Worm (Caenorhabditis elegans) whole organism, late embryonic: ENCODE data around the gene Y50E8A.12.

Experiments
- C38D4.7 ChIP-seq: fragments of 200-800 bp; sonication (Bioruptor generic); optimal IDR thresholded peaks from 2 replicates; lab custom pipeline; 2018; ENCODE audit warnings: mild to moderate bottlenecking, missing genetic modification characterization, moderate library complexity, missing compliant biosample characterization
- F13H6.1 ChIP-seq: sonication (generic microtip); optimal IDR thresholded peaks from 2 replicates; lab custom pipeline; 2016; ENCODE audit warnings: missing genetic modification characterization, missing compliant biosample characterization
- K02D7.2 ChIP-seq: sonication (generic microtip); optimal IDR thresholded peaks from 2 replicates; lab custom pipeline; 2017; ENCODE audit warnings: mild to moderate bottlenecking, missing genetic modification characterization, missing compliant biosample characterization
- K09A11.1 ChIP-seq: sonication (generic microtip); optimal IDR thresholded peaks from 2 replicates; lab custom pipeline; 2017; ENCODE audit warnings: antibody characterized with exemption, mild to moderate bottlenecking, missing genetic modification characterization, missing compliant biosample characterization; ENCODE audit not compliant: insufficient read depth
- Y22D7AL.16 ChIP-seq: sonication (generic microtip); optimal IDR thresholded peaks from 2 replicates; lab custom pipeline; 2016; ENCODE audit warnings: missing genetic modification characterization, missing compliant biosample characterization
- ahr-1 ChIP-seq: sonication (generic microtip); optimal IDR thresholded peaks from 2 replicates; lab custom pipeline; 2016; ENCODE audit warnings: missing genetic modification characterization, missing compliant biosample characterization
- ama-1 ChIP-seq: fragments of 150-350 bp; optimal IDR thresholded peaks from 2 replicates; lab custom pipeline; 2014
- ceh-14 ChIP-seq: sonication (generic microtip); optimal IDR thresholded peaks from 2 replicates; lab custom pipeline; 2016; ENCODE audit warnings: missing genotype, missing genetic modification characterization, missing compliant biosample characterization
- ceh-18 ChIP-seq: sonication (generic microtip); optimal IDR thresholded peaks from 2 replicates; lab custom pipeline; 2016; ENCODE audit warnings: missing genetic modification characterization, missing compliant biosample characterization
- ceh-19 ChIP-seq: fragments of 200-800 bp; sonication (Bioruptor generic); optimal IDR thresholded peaks from 2 replicates; lab custom pipeline; 2018; ENCODE audit warnings: mild to moderate bottlenecking, missing genetic modification characterization, missing compliant biosample characterization
- ceh-22 ChIP-seq: sonication (generic microtip); optimal IDR thresholded peaks from 2 replicates; lab custom pipeline; 2017; ENCODE audit warnings: missing biosample characterization, missing genetic modification characterization
- ceh-30 ChIP-seq: fragments of 150-350 bp; optimal IDR thresholded peaks from 2 replicates; lab custom pipeline; 2014; ENCODE audit warnings: missing biosample characterization, missing genetic modification characterization
- ceh-31 ChIP-seq: sonication (generic microtip); optimal IDR thresholded peaks from 2 replicates; lab custom pipeline; 2016; ENCODE audit warnings: missing genetic modification characterization, missing compliant biosample characterization
- ceh-48 ChIP-seq: sonication (generic microtip); optimal IDR thresholded peaks from 2 replicates; lab custom pipeline; 2016; ENCODE audit warnings: missing genetic modification characterization, inconsistent platforms, missing compliant biosample characterization
- ceh-6 ChIP-seq: fragments of 200-800 bp; sonication (Bioruptor generic); optimal IDR thresholded peaks from 2 replicates; lab custom pipeline; 2018; ENCODE audit warnings: mild to moderate bottlenecking, missing genetic modification characterization, missing compliant biosample characterization
- che-1 ChIP-seq: sonication (generic microtip); optimal IDR thresholded peaks from 2 replicates; lab custom pipeline; 2016; ENCODE audit warnings: mild to moderate bottlenecking, missing genetic modification characterization, missing compliant biosample characterization
- dmd-4 ChIP-seq: sonication (generic microtip); optimal IDR thresholded peaks from 2 replicates; lab custom pipeline; 2016; ENCODE audit warnings: borderline replicate concordance, missing genetic modification characterization, missing compliant biosample characterization
- dve-1 ChIP-seq: sonication (generic microtip); optimal IDR thresholded peaks from 2 replicates; lab custom pipeline; 2017; ENCODE audit warnings: antibody characterized with exemption, mild to moderate bottlenecking, missing genetic modification characterization, missing compliant biosample characterization
- elt-2 ChIP-seq: sonication (generic microtip); optimal IDR thresholded peaks from 2 replicates; lab custom pipeline; 2016; ENCODE audit warnings: missing genetic modification reagents, missing genetic modification characterization, missing compliant biosample characterization
- eyg-1 ChIP-seq: sonication (generic microtip); optimal IDR thresholded peaks from 2 replicates; lab custom pipeline; 2016; ENCODE audit warnings: missing genotype, missing genetic modification characterization, missing compliant biosample characterization
- fkh-10 ChIP-seq: fragments of 150-350 bp; optimal IDR thresholded peaks from 2 replicates; lab custom pipeline; 2014; ENCODE audit warnings: missing biosample characterization, missing genetic modification reagents, missing genetic modification characterization
- hlh-13 ChIP-seq: fragments of 200-800 bp; sonication (Bioruptor generic); optimal IDR thresholded peaks from 2 replicates; lab custom pipeline; 2018; ENCODE audit warnings: mild to moderate bottlenecking, missing genetic modification characterization, missing compliant biosample characterization
- hlh-15 ChIP-seq: sonication (generic microtip); optimal IDR thresholded peaks from 2 replicates; lab custom pipeline; 2016; ENCODE audit warnings: missing genetic modification characterization, missing compliant biosample characterization
- hlh-30 ChIP-seq: sonication (generic microtip); optimal IDR thresholded peaks from 2 replicates; lab custom pipeline; 2017; ENCODE audit warnings: antibody characterized with exemption, missing genetic modification characterization, missing compliant biosample characterization; ENCODE audit not compliant: insufficient read depth
- madf-2 ChIP-seq: sonication (generic microtip); optimal IDR thresholded peaks from 2 replicates; lab custom pipeline; 2017; ENCODE audit warnings: missing genetic modification characterization, missing compliant biosample characterization
- mec-3 ChIP-seq: sonication (generic microtip); optimal IDR thresholded peaks from 2 replicates; lab custom pipeline; 2016; ENCODE audit warnings: borderline replicate concordance, missing genetic modification characterization, missing compliant biosample characterization
- nfya-1 ChIP-seq: sonication (generic microtip); optimal IDR thresholded peaks from 2 replicates; lab custom pipeline; 2017; ENCODE audit warnings: missing genetic modification characterization, mild to moderate bottlenecking, missing compliant biosample characterization, antibody characterized with exemption, moderate library complexity
- npax-4 ChIP-seq: sonication (generic microtip); optimal IDR thresholded peaks from 2 replicates; lab custom pipeline; 2016; ENCODE audit warnings: missing genetic modification characterization, missing compliant biosample characterization
- pag-3 ChIP-seq: sonication (generic microtip); optimal IDR thresholded peaks from 2 replicates; lab custom pipeline; 2016; ENCODE audit warnings: missing compliant biosample characterization, missing genetic modification characterization, borderline replicate concordance
- pha-2 ChIP-seq: sonication (generic microtip); optimal IDR thresholded peaks from 2 replicates; lab custom pipeline; 2017; ENCODE audit warnings: mild to moderate bottlenecking, missing genetic modification characterization, missing compliant biosample characterization
- pha-4 ChIP-seq: fragments of 150-350 bp; optimal IDR thresholded peaks from 2 replicates; lab custom pipeline; 2018; ENCODE audit warnings: missing biosample characterization, missing genetic modification reagents, missing genetic modification characterization
- pqm-1 ChIP-seq: sonication (generic microtip); optimal IDR thresholded peaks from 2 replicates; lab custom pipeline; 2016; ENCODE audit warnings: missing genetic modification characterization, missing compliant biosample characterization
- ref-2 ChIP-seq: sonication (generic microtip); optimal IDR thresholded peaks from 2 replicates; lab custom pipeline; 2016; ENCODE audit warnings: missing genetic modification characterization, missing compliant biosample characterization
- sox-2 ChIP-seq: fragments of 200-800 bp; sonication (Bioruptor generic); IDR thresholded peaks from 2 replicates; pipeline ENCODE4 v1.3.6; 2022; ENCODE audit warnings: missing genetic modification reagents, missing genetic modification characterization, missing compliant biosample characterization
- sox-4 ChIP-seq: sonication (generic microtip); optimal IDR thresholded peaks from 2 replicates; lab custom pipeline; 2017; ENCODE audit warnings: mild to moderate bottlenecking, missing genetic modification characterization, inconsistent platforms, missing compliant biosample characterization
- syd-9 ChIP-seq: sonication (generic microtip); optimal IDR thresholded peaks from 2 replicates; lab custom pipeline; 2016; ENCODE audit warnings: mild to moderate bottlenecking, missing genetic modification characterization, moderate library complexity, missing compliant biosample characterization
- tbx-2 ChIP-seq: sonication (generic microtip); optimal IDR thresholded peaks from 2 replicates; lab custom pipeline; 2016; ENCODE audit warnings: missing genetic modification characterization, missing compliant biosample characterization
- tbx-7 ChIP-seq: sonication (generic microtip); optimal IDR thresholded peaks from 2 replicates; lab custom pipeline; 2016; ENCODE audit warnings: missing genotype, missing genetic modification characterization, missing compliant biosample characterization
- ttx-3 ChIP-seq: sonication (generic microtip); optimal IDR thresholded peaks from 2 replicates; lab custom pipeline; 2016; ENCODE audit warnings: missing genetic modification reagents, missing genetic modification characterization, missing compliant biosample characterization
- unc-3 ChIP-seq, 2 experiments: fragments of 200-800 bp in 1 of 2; sonication (Bioruptor generic) in 1 of 2; sonication (generic microtip) in 1 of 2; conservative IDR thresholded peaks in 1 of 2; optimal IDR thresholded peaks in 1 of 2; 2 replicates each; pipeline versions ENCODE4 v1.3.6 to Lab custom; 2016 to 2022; ENCODE audit warnings: missing compliant biosample characterization in 2 of 2, missing genetic modification characterization in 2 of 2, missing genetic modification reagents in 1 of 2
- unc-42 ChIP-seq: sonication (generic microtip); optimal IDR thresholded peaks from 2 replicates; lab custom pipeline; 2016; ENCODE audit warnings: missing genotype, missing genetic modification characterization, missing compliant biosample characterization
- unc-55 ChIP-seq: sonication (generic microtip); optimal IDR thresholded peaks from 2 replicates; lab custom pipeline; 2017; ENCODE audit warnings: missing biosample characterization, missing genetic modification reagents, missing genetic modification characterization
- ztf-16 ChIP-seq: sonication (generic microtip); optimal IDR thresholded peaks from 2 replicates; lab custom pipeline; 2017; ENCODE audit warnings: missing genetic modification characterization, missing compliant biosample characterization

Gene Y50E8A.12

ce11 chrV:14784160-14784774 is at the start of gene Y50E8A.12:
Y50E8A.12 (minus strand) TSS chrV:14784210.
- TF ChIP-seq pqm-1 (tag; lab: Kevin White, UChicago), result no peak
- TF ChIP-seq ama-1 (lab: Kevin White, UChicago), result no peak
- TF ChIP-seq nfya-1 (tag; lab: Kevin White, UChicago), result no peak
- TF ChIP-seq ceh-18 (tag; lab: Kevin White, UChicago), result no peak
- TF ChIP-seq Y22D7AL.16 (tag; lab: Kevin White, UChicago), result no peak

- TF ChIP-seq ceh-14 (tag; lab: Kevin White, UChicago) (peak; percentile 39), tbx-2 (tag; lab: Kevin White, UChicago) (peak; percentile 55), ceh-19 (GFP tag; lab: Kevin White, UChicago) (peak; percentile 45), ahr-1 (tag; lab: Kevin White, UChicago) (no peak), ceh-48 (peak; percentile 59), K09A11.1 (tag; lab: Kevin White, UChicago) (no peak), unc-55 (GFP tag; lab: Kevin White, UChicago) (peak; percentile 37), unc-3 (GFP tag; conservative IDR thresholded peaks at IDR 0.05; lab: Robert Waterston, UW) (no peak), unc-3 (tag; optimal IDR thresholded peaks at IDR 0.05; lab: Kevin White, UChicago) (no peak), dve-1 (tag; lab: Kevin White, UChicago) (no peak), pha-2 (tag; lab: Kevin White, UChicago) (no peak), mec-3 (tag; lab: Kevin White, UChicago) (no peak), elt-2 (tag; lab: Kevin White, UChicago) (no peak), ceh-22 (tag; lab: Kevin White, UChicago) (no peak), fkh-10 (GFP tag; lab: Kevin White, UChicago) (no peak), F13H6.1 (tag; lab: Kevin White, UChicago) (no peak), madf-2 (tag; lab: Kevin White, UChicago) (no peak), nfya-1 (tag; lab: Kevin White, UChicago) (peak; percentile 27), ref-2 (tag; lab: Kevin White, UChicago) (peak; percentile 11), ceh-6 (GFP tag; lab: Kevin White, UChicago) (peak; percentile 13), ama-1 (lab: Kevin White, UChicago) (no peak), syd-9 (no peak), C38D4.7 (GFP tag; lab: Kevin White, UChicago) (no peak), eyg-1 (tag; lab: Kevin White, UChicago) (no peak), ttx-3 (tag; lab: Kevin White, UChicago) (no peak), hlh-13 (no peak), hlh-30 (peak; percentile 80), tbx-7 (no peak), K02D7.2 (tag; lab: Kevin White, UChicago) (no peak), ceh-31 (tag; lab: Kevin White, UChicago) (peak; percentile 80), ceh-18 (tag; lab: Kevin White, UChicago) (peak; percentile 43), unc-42 (tag; lab: Kevin White, UChicago) (peak; percentile 68), hlh-15 (tag; lab: Kevin White, UChicago) (no peak)
- TF ChIP-seq, all 69 proteins: peak for 12
These were observed 49.2 kb upstream of the Y50E8A.12 start for ce11 chrV:14833219-14833618.

ce11 chrV:14832789-14833187 is 48.8 kb upstream of the Y50E8A.12 start:
- TF ChIP-seq syd-9, result no peak
- TF ChIP-seq sox-4 (tag; lab: Kevin White, UChicago), result no peak
- no peak for TF ChIP-seq pha-2 (tag; lab: Kevin White, UChicago)
- no peak for TF ChIP-seq ahr-1 (tag; lab: Kevin White, UChicago)
- no peak for TF ChIP-seq dmd-4 (tag; lab: Kevin White, UChicago)
- no peak for TF ChIP-seq che-1 (tag; lab: Kevin White, UChicago)
- TF ChIP-seq ztf-16 (tag; lab: Kevin White, UChicago), result no peak
- TF ChIP-seq ceh-30 (tag; lab: Kevin White, UChicago), result no peak
- TF ChIP-seq npax-4, result no peak
- TF ChIP-seq sox-2 (GFP tag; lab: Robert Waterston, UW), result no peak
- TF ChIP-seq elt-2 (tag; lab: Kevin White, UChicago), result no peak
- no peak for TF ChIP-seq pha-4 (tag; lab: Kevin White, UChicago)
- TF ChIP-seq hlh-15 (tag; lab: Kevin White, UChicago), result no peak
- TF ChIP-seq C38D4.7 (GFP tag; lab: Kevin White, UChicago), result no peak
- no peak for TF ChIP-seq ceh-19 (GFP tag; lab: Kevin White, UChicago)
- no peak for TF ChIP-seq pag-3 (tag; lab: Kevin White, UChicago)
